Worm (Caenorhabditis elegans) whole organism, L2 larva: Measurements from ENCODE around the gene F41E6.17.

Experiments used
- C34F6.9 ChIP-seq: fragments of 150-350 bp; optimal IDR thresholded peaks from 2 replicates; lab custom pipeline; 2014; ENCODE audit warnings: missing biosample characterization, missing genetic modification characterization
- F13H6.1 ChIP-seq: sonication (generic microtip); optimal IDR thresholded peaks from 2 replicates; lab custom pipeline; 2016; ENCODE audit warnings: missing genetic modification characterization, missing compliant biosample characterization
- R02D3.7 ChIP-seq: fragments of 150-350 bp; optimal IDR thresholded peaks from 2 replicates; lab custom pipeline; 2014; ENCODE audit warnings: missing biosample characterization, missing genetic modification characterization
- Y55F3AM.14 ChIP-seq: fragments of 200-800 bp; sonication (Bioruptor generic); optimal IDR thresholded peaks from 2 replicates; lab custom pipeline; 2018; ENCODE audit warnings: mild to moderate bottlenecking, missing genetic modification characterization, missing compliant biosample characterization
- ZK546.5 ChIP-seq: sonication (generic microtip); optimal IDR thresholded peaks from 2 replicates; lab custom pipeline; 2017; ENCODE audit warnings: missing biosample characterization, missing genetic modification characterization
- alr-1 ChIP-seq: fragments of 150-350 bp; optimal IDR thresholded peaks from 2 replicates; lab custom pipeline; 2014; ENCODE audit warnings: missing biosample characterization, missing genetic modification characterization
- aly-2 ChIP-seq: fragments of 150-350 bp; optimal IDR thresholded peaks from 2 replicates; lab custom pipeline; 2014; ENCODE audit warnings: missing biosample characterization, missing genetic modification characterization
- ama-1 ChIP-seq: fragments of 150-350 bp; optimal IDR thresholded peaks from 2 replicates; lab custom pipeline; 2018; ENCODE audit warnings: inconsistent platforms
- blmp-1 ChIP-seq: sonication (generic microtip); optimal IDR thresholded peaks from 2 replicates; lab custom pipeline; 2017; ENCODE audit warnings: missing genetic modification characterization, mild to moderate bottlenecking, missing compliant biosample characterization, antibody characterized with exemption, moderate library complexity; ENCODE audit not compliant: insufficient read depth
- ceh-16 ChIP-seq: fragments of 150-350 bp; optimal IDR thresholded peaks from 2 replicates; lab custom pipeline; 2014; ENCODE audit warnings: missing biosample characterization, missing genetic modification characterization
- ceh-82 ChIP-seq: fragments of 150-350 bp; optimal IDR thresholded peaks from 2 replicates; lab custom pipeline; 2014; ENCODE audit warnings: missing biosample characterization, missing genetic modification characterization
- crh-2 ChIP-seq: sonication (generic microtip); optimal IDR thresholded peaks from 2 replicates; lab custom pipeline; 2017; ENCODE audit warnings: missing biosample characterization, missing genetic modification characterization
- dmd-4 ChIP-seq: sonication (generic microtip); optimal IDR thresholded peaks from 2 replicates; lab custom pipeline; 2017; ENCODE audit warnings: missing biosample characterization, missing genetic modification characterization
- egl-27 ChIP-seq: sonication (generic microtip); optimal IDR thresholded peaks from 3 replicates; lab custom pipeline; 2017; ENCODE audit warnings: missing biosample characterization, missing genetic modification reagents, missing genetic modification characterization
- elt-1 ChIP-seq: fragments of 150-350 bp; optimal IDR thresholded peaks from 2 replicates; lab custom pipeline; 2014; ENCODE audit warnings: missing biosample characterization, missing genetic modification characterization
- elt-3 ChIP-seq: sonication (generic microtip); optimal IDR thresholded peaks from 2 replicates; lab custom pipeline; 2017; ENCODE audit warnings: missing biosample characterization, missing genetic modification characterization
- fos-1 ChIP-seq: fragments of 150-350 bp; optimal IDR thresholded peaks from 2 replicates; lab custom pipeline; 2014; ENCODE audit warnings: missing biosample characterization, missing genetic modification characterization
- gmeb-1 ChIP-seq: fragments of 150-350 bp; optimal IDR thresholded peaks from 2 replicates; lab custom pipeline; 2014; ENCODE audit warnings: missing biosample characterization, missing genetic modification characterization
- lin-11 ChIP-seq: fragments of 150-350 bp; sonication (generic microtip); optimal IDR thresholded peaks from 2 replicates; lab custom pipeline; 2014; ENCODE audit warnings: missing biosample characterization, missing genetic modification characterization, inconsistent platforms, mixed read lengths
- lin-13 ChIP-seq: fragments of 150-350 bp; optimal IDR thresholded peaks from 2 replicates; lab custom pipeline; 2014; ENCODE audit warnings: missing biosample characterization, missing genetic modification reagents, missing genetic modification characterization
- lin-39 ChIP-seq: fragments of 150-350 bp; optimal IDR thresholded peaks from 2 replicates; lab custom pipeline; 2014; ENCODE audit warnings: missing biosample characterization, missing genetic modification reagents, missing genetic modification characterization
- lsy-2 ChIP-seq, 2 experiments: fragments of 150-350 bp in 1 of 2; sonication (generic microtip) in 1 of 2; optimal IDR thresholded peaks; 2 replicates each; lab custom pipeline; 2014 to 2017; ENCODE audit warnings: missing biosample characterization in 2 of 2, missing genetic modification characterization in 2 of 2
- mab-5 ChIP-seq: fragments of 150-350 bp; optimal IDR thresholded peaks from 2 replicates; lab custom pipeline; 2014; ENCODE audit warnings: missing biosample characterization, missing genetic modification characterization
- mbf-1 ChIP-seq: sonication (generic microtip); optimal IDR thresholded peaks from 2 replicates; lab custom pipeline; 2017; ENCODE audit warnings: missing biosample characterization, missing genetic modification characterization
- mdl-1 ChIP-seq, 2 experiments: fragments of 150-350 bp in 1 of 2; sonication (generic microtip) in 1 of 2; optimal IDR thresholded peaks; 2 replicates each; lab custom pipeline; 2017; ENCODE audit warnings: missing biosample characterization in 2 of 2, missing genetic modification characterization in 2 of 2
- nhr-10 ChIP-seq: sonication (generic microtip); optimal IDR thresholded peaks from 2 replicates; lab custom pipeline; 2017; ENCODE audit warnings: missing biosample characterization, missing genetic modification characterization
- nhr-11 ChIP-seq: fragments of 150-350 bp; optimal IDR thresholded peaks from 2 replicates; lab custom pipeline; 2014; ENCODE audit warnings: missing biosample characterization, missing genetic modification characterization
- nhr-12 ChIP-seq: fragments of 150-350 bp; optimal IDR thresholded peaks from 2 replicates; lab custom pipeline; 2014; ENCODE audit warnings: missing biosample characterization, missing genetic modification characterization
- nhr-129 ChIP-seq: fragments of 150-350 bp; optimal IDR thresholded peaks from 2 replicates; lab custom pipeline; 2014; ENCODE audit warnings: missing biosample characterization, missing genetic modification characterization
- nhr-21 ChIP-seq: fragments of 150-350 bp; optimal IDR thresholded peaks from 2 replicates; lab custom pipeline; 2014; ENCODE audit warnings: missing biosample characterization, missing genetic modification characterization
- nhr-23 ChIP-seq: fragments of 150-350 bp; optimal IDR thresholded peaks from 2 replicates; lab custom pipeline; 2014; ENCODE audit warnings: missing biosample characterization, missing genetic modification reagents, missing genetic modification characterization
- nhr-237 ChIP-seq: fragments of 150-350 bp; optimal IDR thresholded peaks from 2 replicates; lab custom pipeline; 2014; ENCODE audit warnings: missing biosample characterization, missing genetic modification characterization
- nhr-25 ChIP-seq: fragments of 150-350 bp; sonication (generic microtip); optimal IDR thresholded peaks from 3 replicates; lab custom pipeline; 2014; ENCODE audit warnings: missing biosample characterization, missing genetic modification characterization
- nhr-6 ChIP-seq: fragments of 150-350 bp; optimal IDR thresholded peaks from 2 replicates; lab custom pipeline; 2014; ENCODE audit warnings: missing biosample characterization, missing genetic modification characterization
- nhr-77 ChIP-seq: fragments of 150-350 bp; optimal IDR thresholded peaks from 2 replicates; lab custom pipeline; 2014; ENCODE audit warnings: missing biosample characterization, missing genetic modification characterization
- peb-1 ChIP-seq: fragments of 150-350 bp; optimal IDR thresholded peaks from 2 replicates; lab custom pipeline; 2014; ENCODE audit warnings: missing biosample characterization, missing genetic modification characterization
- sem-4 ChIP-seq: fragments of 150-350 bp; optimal IDR thresholded peaks from 2 replicates; lab custom pipeline; 2014; ENCODE audit warnings: missing biosample characterization, missing genetic modification reagents, missing genetic modification characterization
- skn-1 ChIP-seq: sonication (generic microtip); optimal IDR thresholded peaks from 2 replicates; lab custom pipeline; 2017; ENCODE audit warnings: missing biosample characterization, missing genetic modification characterization
- sma-3 ChIP-seq: sonication (generic microtip); optimal IDR thresholded peaks from 2 replicates; lab custom pipeline; 2016; ENCODE audit warnings: missing genetic modification reagents, missing genetic modification characterization, missing compliant biosample characterization
- sma-9 ChIP-seq, 2 experiments: fragments of 150-350 bp in 1 of 2; sonication (generic microtip) in 1 of 2; optimal IDR thresholded peaks; 2 replicates each; lab custom pipeline; 2014 to 2016; ENCODE audit warnings: missing genetic modification characterization in 2 of 2, mild to moderate bottlenecking in 1 of 2, missing biosample characterization in 1 of 2, missing compliant biosample characterization in 1 of 2, missing genetic modification reagents in 1 of 2, moderate library complexity in 1 of 2
- snpc-4 ChIP-seq: fragments of 150-350 bp; optimal IDR thresholded peaks from 2 replicates; lab custom pipeline; 2014; ENCODE audit warnings: missing biosample characterization, missing genetic modification characterization
- unc-39 ChIP-seq: fragments of 150-350 bp; optimal IDR thresholded peaks from 2 replicates; lab custom pipeline; 2014; ENCODE audit warnings: missing biosample characterization, missing genetic modification characterization
- unc-55 ChIP-seq: fragments of 150-350 bp; sonication (generic microtip); optimal IDR thresholded peaks from 3 replicates; lab custom pipeline; 2014; ENCODE audit warnings: missing biosample characterization, missing genetic modification reagents, missing genetic modification characterization
- unc-62 ChIP-seq: fragments of 150-350 bp; optimal IDR thresholded peaks from 2 replicates; lab custom pipeline; 2014; ENCODE audit warnings: missing biosample characterization, missing genetic modification reagents, missing genetic modification characterization
- zag-1 ChIP-seq: fragments of 150-350 bp; optimal IDR thresholded peaks from 2 replicates; lab custom pipeline; 2014; ENCODE audit warnings: missing biosample characterization, missing genetic modification characterization
- ztf-1 ChIP-seq: fragments of 200-800 bp; sonication (Bioruptor generic); conservative IDR thresholded peaks from 2 replicates; pipeline ENCODE4 v1.3.6; 2022; ENCODE audit warnings: missing genetic modification characterization, missing compliant biosample characterization
- ztf-11 ChIP-seq: sonication (generic microtip); optimal IDR thresholded peaks from 2 replicates; lab custom pipeline; 2017; ENCODE audit warnings: missing biosample characterization, missing genetic modification characterization
- ztf-4 ChIP-seq: fragments of 150-350 bp; optimal IDR thresholded peaks from 2 replicates; lab custom pipeline; 2014; ENCODE audit warnings: missing biosample characterization, missing genetic modification characterization

Gene F41E6.17

ce11 chrV:8606099-8606696 is 17.7 kb upstream of the F41E6.17 start, which contains the start of gene vps-60:
vps-60 (minus strand) TSS chrV:8606128.
- TF ChIP-seq nhr-129 (tag; lab: Kevin White, UChicago) (peak; percentile 92), nhr-10 (tag; lab: Kevin White, UChicago) (peak; percentile 20), snpc-4 (tag; lab: Kevin White, UChicago) (peak; percentile 86), ztf-11 (tag; lab: Kevin White, UChicago) (no peak), elt-1 (tag; lab: Kevin White, UChicago) (no peak), Y55F3AM.14 (GFP tag; lab: Kevin White, UChicago) (peak; percentile 75), nhr-237 (no peak), F13H6.1 (peak; percentile 90), unc-62 (GFP tag; lab: Kevin White, UChicago) (peak; percentile 51), ZK546.5 (peak; percentile 27), fos-1 (tag; lab: Kevin White, UChicago) (peak; percentile 100), peb-1 (no peak), ama-1 (lab: Kevin White, UChicago) (peak; percentile 64), crh-2 (tag; lab: Kevin White, UChicago) (peak; percentile 98), elt-3 (no peak), sem-4 (tag; lab: Kevin White, UChicago) (peak; percentile 90), nhr-77 (tag; lab: Kevin White, UChicago) (no peak), lin-13 (GFP tag; lab: Kevin White, UChicago) (peak; percentile 94), zag-1 (tag; lab: Kevin White, UChicago) (peak; percentile 84), nhr-6 (peak; percentile 76), lsy-2 (tag; optimal IDR thresholded peaks at IDR 0.05; lab: Kevin White, UChicago) (peak; percentile 74 to 93), lin-39 (no peak), dmd-4 (tag; lab: Kevin White, UChicago) (no peak), gmeb-1 (tag; lab: Kevin White, UChicago) (peak; percentile 84), nhr-23 (no peak), ceh-16 (tag; lab: Kevin White, UChicago) (peak; percentile 30), skn-1 (tag; lab: Kevin White, UChicago) (peak; percentile 14), ceh-82 (tag; lab: Kevin White, UChicago) (no peak), mbf-1 (tag; lab: Kevin White, UChicago) (no peak), nhr-11 (no peak), unc-39 (tag; lab: Kevin White, UChicago) (no peak), egl-27 (tag; lab: Kevin White, UChicago) (peak; percentile 71), sma-9 (GFP tag; optimal IDR thresholded peaks at IDR 0.05; lab: Kevin White, UChicago) (peak; percentile 94), sma-9 (tag; optimal IDR thresholded peaks at IDR 0.05; lab: Kevin White, UChicago) (no peak), C34F6.9 (tag; lab: Kevin White, UChicago) (peak; percentile 98), sma-3 (GFP tag; lab: Kevin White, UChicago) (peak; percentile 94), nhr-25 (tag; lab: Kevin White, UChicago) (peak; percentile 84), ztf-4 (tag; lab: Kevin White, UChicago) (peak; percentile 90), R02D3.7 (tag; lab: Kevin White, UChicago) (no peak), alr-1 (tag; lab: Kevin White, UChicago) (no peak), blmp-1 (peak; percentile 91), unc-55 (GFP tag; lab: Kevin White, UChicago) (peak; percentile 99), lin-11 (tag; lab: Kevin White, UChicago) (peak; percentile 91), nhr-12 (tag; lab: Kevin White, UChicago) (no peak), mdl-1 (tag; optimal IDR thresholded peaks at IDR 0.05; lab: Kevin White, UChicago) (peak; percentile 29 to 72), nhr-21 (tag; lab: Kevin White, UChicago) (peak; percentile 87), ztf-1 (GFP tag; lab: Robert Waterston, UW) (no peak), aly-2 (no peak), mab-5 (tag; lab: Kevin White, UChicago) (peak; percentile 85)
